Worm (Caenorhabditis elegans) whole organism, late embryonic: Measurements from ENCODE around the gene sra-8.

Source experiments
- hlh-13 ChIP-seq: fragments of 200-800 bp; sonication (Bioruptor generic); optimal IDR thresholded peaks from 2 replicates; lab custom pipeline; 2018; ENCODE audit warnings: mild to moderate bottlenecking, missing genetic modification characterization, missing compliant biosample characterization
- npax-4 ChIP-seq: sonication (generic microtip); optimal IDR thresholded peaks from 2 replicates; lab custom pipeline; 2016; ENCODE audit warnings: missing genetic modification characterization, missing compliant biosample characterization
- pat-9 ChIP-seq: fragments of 200-800 bp; sonication (Bioruptor generic); optimal IDR thresholded peaks from 2 replicates; lab custom pipeline; 2018; ENCODE audit warnings: mild to moderate bottlenecking, missing genetic modification characterization, moderate library complexity, missing compliant biosample characterization
- sox-2 ChIP-seq: fragments of 200-800 bp; sonication (Bioruptor generic); IDR thresholded peaks from 2 replicates; pipeline ENCODE4 v1.3.6; 2022; ENCODE audit warnings: missing genetic modification reagents, missing genetic modification characterization, missing compliant biosample characterization
- tbx-7 ChIP-seq: sonication (generic microtip); optimal IDR thresholded peaks from 2 replicates; lab custom pipeline; 2016; ENCODE audit warnings: missing genotype, missing genetic modification characterization, missing compliant biosample characterization

ce11 chrII:9554925-9555553 lies 17.5 kb downstream of the sra-8 start, which contains the start of gene F35H8.2:
- TF ChIP-seq sox-2 (GFP tag; lab: Robert Waterston, UW) (no peak), npax-4 (tag; lab: Kevin White, UChicago) (no peak), tbx-7 (tag; lab: Kevin White, UChicago) (no peak), hlh-13 (GFP tag; lab: Kevin White, UChicago) (no peak), pat-9 (no peak)
